Worm (Caenorhabditis elegans) whole organism, late embryonic: ENCODE measurements around the gene lido-2.

ENCODE experiments used
- T23F11.4 ChIP-seq: fragments of 200-800 bp; sonication (Bioruptor generic); optimal IDR thresholded peaks from 2 replicates; lab custom pipeline; 2018; ENCODE audit warnings: mild to moderate bottlenecking, missing genetic modification characterization, missing compliant biosample characterization
- ceh-22 ChIP-seq: sonication (generic microtip); optimal IDR thresholded peaks from 2 replicates; lab custom pipeline; 2017; ENCODE audit warnings: missing biosample characterization, missing genetic modification characterization
- ceh-30 ChIP-seq: fragments of 150-350 bp; optimal IDR thresholded peaks from 2 replicates; lab custom pipeline; 2014; ENCODE audit warnings: missing biosample characterization, missing genetic modification characterization
- ceh-48 ChIP-seq: sonication (generic microtip); optimal IDR thresholded peaks from 2 replicates; lab custom pipeline; 2016; ENCODE audit warnings: missing genetic modification characterization, inconsistent platforms, missing compliant biosample characterization
- che-1 ChIP-seq: sonication (generic microtip); optimal IDR thresholded peaks from 2 replicates; lab custom pipeline; 2016; ENCODE audit warnings: mild to moderate bottlenecking, missing genetic modification characterization, missing compliant biosample characterization
- elt-2 ChIP-seq: sonication (generic microtip); optimal IDR thresholded peaks from 2 replicates; lab custom pipeline; 2016; ENCODE audit warnings: missing genetic modification reagents, missing genetic modification characterization, missing compliant biosample characterization
- gmeb-2 ChIP-seq: sonication (generic microtip); optimal IDR thresholded peaks from 2 replicates; lab custom pipeline; 2016; ENCODE audit warnings: missing genetic modification characterization, inconsistent platforms, missing compliant biosample characterization
- hlh-13 ChIP-seq: fragments of 200-800 bp; sonication (Bioruptor generic); optimal IDR thresholded peaks from 2 replicates; lab custom pipeline; 2018; ENCODE audit warnings: mild to moderate bottlenecking, missing genetic modification characterization, missing compliant biosample characterization
- hlh-15 ChIP-seq: sonication (generic microtip); optimal IDR thresholded peaks from 2 replicates; lab custom pipeline; 2016; ENCODE audit warnings: missing genetic modification characterization, missing compliant biosample characterization
- hlh-30 ChIP-seq: sonication (generic microtip); optimal IDR thresholded peaks from 2 replicates; lab custom pipeline; 2017; ENCODE audit warnings: antibody characterized with exemption, missing genetic modification characterization, missing compliant biosample characterization; ENCODE audit not compliant: insufficient read depth
- hlh-6 ChIP-seq: sonication (generic microtip); optimal IDR thresholded peaks from 2 replicates; lab custom pipeline; 2016; ENCODE audit warnings: missing genotype, missing genetic modification characterization, missing compliant biosample characterization
- hlh-8 ChIP-seq: sonication (generic microtip); optimal IDR thresholded peaks from 2 replicates; lab custom pipeline; 2016; ENCODE audit warnings: missing genotype, missing genetic modification characterization, missing compliant biosample characterization
- nfya-1 ChIP-seq: sonication (generic microtip); optimal IDR thresholded peaks from 2 replicates; lab custom pipeline; 2017; ENCODE audit warnings: missing genetic modification characterization, mild to moderate bottlenecking, missing compliant biosample characterization, antibody characterized with exemption, moderate library complexity
- npax-4 ChIP-seq: sonication (generic microtip); optimal IDR thresholded peaks from 2 replicates; lab custom pipeline; 2016; ENCODE audit warnings: missing genetic modification characterization, missing compliant biosample characterization
- odd-2 ChIP-seq: sonication (generic microtip); optimal IDR thresholded peaks from 2 replicates; lab custom pipeline; 2017; ENCODE audit warnings: antibody characterized with exemption, mild to moderate bottlenecking, missing genetic modification characterization, missing compliant biosample characterization
- pag-3 ChIP-seq: sonication (generic microtip); optimal IDR thresholded peaks from 2 replicates; lab custom pipeline; 2016; ENCODE audit warnings: missing compliant biosample characterization, missing genetic modification characterization, borderline replicate concordance
- pax-1 ChIP-seq: fragments of 150-350 bp; optimal IDR thresholded peaks from 2 replicates; lab custom pipeline; 2014; ENCODE audit warnings: missing biosample characterization, missing genetic modification characterization
- pha-2 ChIP-seq: sonication (generic microtip); optimal IDR thresholded peaks from 2 replicates; lab custom pipeline; 2017; ENCODE audit warnings: mild to moderate bottlenecking, missing genetic modification characterization, missing compliant biosample characterization
- pha-4 ChIP-seq: fragments of 150-350 bp; optimal IDR thresholded peaks from 2 replicates; lab custom pipeline; 2018; ENCODE audit warnings: missing biosample characterization, missing genetic modification reagents, missing genetic modification characterization
- sdc-2 ChIP-seq: sonication (generic microtip); optimal IDR thresholded peaks from 2 replicates; lab custom pipeline; 2016; ENCODE audit warnings: missing genotype, missing genetic modification characterization, missing compliant biosample characterization
- sox-4 ChIP-seq: sonication (generic microtip); optimal IDR thresholded peaks from 2 replicates; lab custom pipeline; 2017; ENCODE audit warnings: mild to moderate bottlenecking, missing genetic modification characterization, inconsistent platforms, missing compliant biosample characterization
- syd-9 ChIP-seq: sonication (generic microtip); optimal IDR thresholded peaks from 2 replicates; lab custom pipeline; 2016; ENCODE audit warnings: mild to moderate bottlenecking, missing genetic modification characterization, moderate library complexity, missing compliant biosample characterization
- tbx-7 ChIP-seq: sonication (generic microtip); optimal IDR thresholded peaks from 2 replicates; lab custom pipeline; 2016; ENCODE audit warnings: missing genotype, missing genetic modification characterization, missing compliant biosample characterization
- ttx-3 ChIP-seq: sonication (generic microtip); optimal IDR thresholded peaks from 2 replicates; lab custom pipeline; 2016; ENCODE audit warnings: missing genetic modification reagents, missing genetic modification characterization, missing compliant biosample characterization
- unc-55 ChIP-seq: sonication (generic microtip); optimal IDR thresholded peaks from 2 replicates; lab custom pipeline; 2017; ENCODE audit warnings: missing biosample characterization, missing genetic modification reagents, missing genetic modification characterization
- unc-86 ChIP-seq: sonication (generic microtip); optimal IDR thresholded peaks from 2 replicates; lab custom pipeline; 2016; ENCODE audit warnings: missing genetic modification characterization, missing compliant biosample characterization
- ztf-16 ChIP-seq: sonication (generic microtip); optimal IDR thresholded peaks from 2 replicates; lab custom pipeline; 2017; ENCODE audit warnings: missing genetic modification characterization, missing compliant biosample characterization

The lido-2 gene

ce11 chrX:17100656-17101055 is at the start of gene lido-2:
TSS of gene lido-2 (minus strand) at chrX:17100756.
- TF ChIP-seq sox-4 (tag; lab: Kevin White, UChicago): no peak
- no peak for TF ChIP-seq syd-9 (tag; lab: Kevin White, UChicago)
- no peak for TF ChIP-seq ceh-22 (tag; lab: Kevin White, UChicago)
- TF ChIP-seq ttx-3 (tag; lab: Kevin White, UChicago): no peak
- no peak for TF ChIP-seq hlh-8 (tag; lab: Kevin White, UChicago)
- no peak for TF ChIP-seq tbx-7
- no peak for TF ChIP-seq pha-4 (tag; lab: Kevin White, UChicago)

ce11 chrX:17149877-17150490 is 49.4 kb upstream of the lido-2 start, which contains the start of gene T23C6.4:
TSS of gene T23C6.4 (minus strand) at chrX:17149927.
- TF ChIP-seq gmeb-2 (tag; lab: Kevin White, UChicago) (no peak), nfya-1 (peak; percentile 3), hlh-30 (tag; lab: Kevin White, UChicago) (no peak), sdc-2 (peak; percentile 32)

ce11 chrX:17146545-17146944 is 46.0 kb upstream of the lido-2 start:
- TF ChIP-seq elt-2 (peak; percentile 26), syd-9 (tag; lab: Kevin White, UChicago) (no peak), T23F11.4 (GFP tag; lab: Kevin White, UChicago) (no peak), unc-86 (tag; lab: Kevin White, UChicago) (no peak)
- TF ChIP-seq, all 69 proteins: peak for 1

- TF ChIP-seq ceh-30 (tag; lab: Kevin White, UChicago) (no peak), npax-4 (tag; lab: Kevin White, UChicago) (no peak), odd-2 (tag; lab: Kevin White, UChicago) (no peak), hlh-15 (no peak), hlh-8 (tag; lab: Kevin White, UChicago) (no peak), ztf-16 (tag; lab: Kevin White, UChicago) (no peak), sox-4 (tag; lab: Kevin White, UChicago) (no peak), hlh-13 (GFP tag; lab: Kevin White, UChicago) (no peak), hlh-6 (tag; lab: Kevin White, UChicago) (no peak), elt-2 (no peak), pha-2 (tag; lab: Kevin White, UChicago) (no peak), ceh-22 (tag; lab: Kevin White, UChicago) (no peak), ceh-48 (tag; lab: Kevin White, UChicago) (no peak), T23F11.4 (GFP tag; lab: Kevin White, UChicago) (no peak)
- TF ChIP-seq, all 69 proteins: peak for 0
These were observed 39.9 kb upstream of the lido-2 start for ce11 chrX:17140447-17140846.

- no peak for TF ChIP-seq pax-1 (tag; lab: Kevin White, UChicago)
- TF ChIP-seq che-1 (tag; lab: Kevin White, UChicago): no peak
- peak; percentile 77 for TF ChIP-seq elt-2
These were observed 38.7 kb upstream of the lido-2 start for ce11 chrX:17139204-17139780.

ce11 chrX:17138060-17138557 is 37.6 kb upstream of the lido-2 start, which contains the start of gene cnp-3:
TSS of gene cnp-3 (minus strand) at chrX:17138110.
- no peak for TF ChIP-seq syd-9 (tag; lab: Kevin White, UChicago)
- TF ChIP-seq unc-55 (GFP tag; lab: Kevin White, UChicago): peak; percentile 49

ce11 chrX:17135704-17136103 is 35.1 kb upstream of the lido-2 start:
- TF ChIP-seq pag-3 (tag; lab: Kevin White, UChicago): no peak
